Fruit fly (Drosophila melanogaster) whole organism, embryonic: Measurements from ENCODE around the gene CG6749.

ENCODE experiments used
- Ada2b ChIP-seq: fragments of 200-800 bp; sonication (Bioruptor generic); IDR thresholded peaks from 2 replicates; pipeline ENCODE4 v1.3.6; 2022; ENCODE audit warnings: missing biosample characterization, missing genetic modification characterization
- CG10267 ChIP-seq: fragments of 200-800 bp; sonication (Bioruptor generic); optimal IDR thresholded peaks from 2 replicates; lab custom pipeline; 2018; ENCODE audit warnings: missing biosample characterization, mild to moderate bottlenecking, missing genetic modification characterization, moderate library complexity
- CG12391 ChIP-seq: fragments of 200-800 bp; sonication (Bioruptor generic); optimal IDR thresholded peaks from 3 replicates; lab custom pipeline; 2018; ENCODE audit warnings: missing biosample characterization, mild to moderate bottlenecking, missing genetic modification characterization, moderate library complexity
- CG12769 ChIP-seq: fragments of 200-800 bp; sonication (Bioruptor generic); optimal IDR thresholded peaks from 2 replicates; lab custom pipeline; 2019; ENCODE audit warnings: missing biosample characterization, mild to moderate bottlenecking, missing genetic modification characterization, moderate library complexity
- CG12942 ChIP-seq: fragments of 200-800 bp; sonication (Bioruptor generic); optimal IDR thresholded peaks from 3 replicates; lab custom pipeline; 2016; ENCODE audit warnings: missing biosample characterization, missing genetic modification characterization
- CG13123 ChIP-seq: fragments of 200-800 bp; sonication (Bioruptor generic); optimal IDR thresholded peaks from 2 replicates; lab custom pipeline; 2016; ENCODE audit warnings: missing biosample characterization, missing genetic modification characterization
- CG13287 ChIP-seq: fragments of 200-800 bp; sonication (Bioruptor generic); IDR thresholded peaks from 2 replicates; pipeline ENCODE4 v1.3.6; 2022; ENCODE audit warnings: missing biosample characterization, missing genetic modification characterization; ENCODE audit not compliant: partially characterized antibody
- CG14965 ChIP-seq: fragments of 200-800 bp; sonication (Bioruptor generic); optimal IDR thresholded peaks from 2 replicates; lab custom pipeline; 2016; ENCODE audit warnings: missing biosample characterization, missing genetic modification characterization, borderline replicate concordance
- CG17568 ChIP-seq: fragments of 200-800 bp; sonication (Bioruptor generic); optimal IDR thresholded peaks from 2 replicates; lab custom pipeline; 2018; ENCODE audit warnings: missing biosample characterization, mild to moderate bottlenecking, missing genetic modification characterization, moderate library complexity
- CG17612 ChIP-seq: fragments of 200-800 bp; sonication (Bioruptor generic); IDR thresholded peaks from 2 replicates; pipeline ENCODE4 v1.3.6; 2022; ENCODE audit warnings: missing biosample characterization, missing genetic modification characterization
- CG2120 ChIP-seq: fragments of 200-800 bp; sonication (Bioruptor generic); optimal IDR thresholded peaks from 3 replicates; lab custom pipeline; 2016; ENCODE audit warnings: missing biosample characterization, missing genetic modification characterization
- CG3163 ChIP-seq: fragments of 200-800 bp; sonication (Bioruptor generic); optimal IDR thresholded peaks from 3 replicates; lab custom pipeline; 2016; ENCODE audit warnings: missing biosample characterization, missing genetic modification characterization
- CG4282 ChIP-seq: fragments of 200-800 bp; sonication (Bioruptor generic); optimal IDR thresholded peaks from 2 replicates; lab custom pipeline; 2016; ENCODE audit warnings: missing biosample characterization, missing genetic modification characterization
- CG4424 ChIP-seq: fragments of 200-800 bp; sonication (Bioruptor generic); optimal IDR thresholded peaks from 3 replicates; lab custom pipeline; 2016; ENCODE audit warnings: missing biosample characterization, missing genetic modification characterization
- CG5180 ChIP-seq: fragments of 200-800 bp; sonication (Bioruptor generic); optimal IDR thresholded peaks from 3 replicates; lab custom pipeline; 2017; ENCODE audit warnings: missing biosample characterization, missing genetic modification characterization, mild to moderate bottlenecking, moderate library complexity, missing genetic modification reagents
- CG6791 ChIP-seq: fragments of 200-800 bp; sonication (Bioruptor generic); IDR thresholded peaks from 3 replicates; pipeline ENCODE4 v1.3.6; 2022; ENCODE audit warnings: missing biosample characterization, missing genetic modification characterization; ENCODE audit not compliant: partially characterized antibody
- CG7372 ChIP-seq: fragments of 200-800 bp; sonication (Bioruptor generic); IDR thresholded peaks from 2 replicates; pipeline ENCODE4 v1.3.6; 2022; ENCODE audit warnings: missing biosample characterization, missing genetic modification characterization
- CG9817 ChIP-seq: fragments of 200-800 bp; sonication (Bioruptor generic); optimal IDR thresholded peaks from 2 replicates; lab custom pipeline; 2018; ENCODE audit warnings: missing biosample characterization, mild to moderate bottlenecking, missing genetic modification characterization, moderate library complexity
- D19B ChIP-seq: fragments of 200-800 bp; sonication (Bioruptor generic); optimal IDR thresholded peaks from 2 replicates; lab custom pipeline; 2017; ENCODE audit warnings: missing biosample characterization, mild to moderate bottlenecking, missing genetic modification characterization
- Dip3 ChIP-seq: fragments of 200-800 bp; sonication (Bioruptor generic); optimal IDR thresholded peaks from 3 replicates; lab custom pipeline; 2016; ENCODE audit warnings: missing biosample characterization, missing genetic modification characterization
- Dref ChIP-seq: fragments of 200-800 bp; sonication (Bioruptor generic); IDR thresholded peaks from 2 replicates; pipeline ENCODE4 v1.3.6; 2022; ENCODE audit warnings: missing biosample characterization, missing genetic modification characterization
- Fer1 ChIP-seq: fragments of 200-800 bp; sonication (Bioruptor generic); optimal IDR thresholded peaks from 2 replicates; lab custom pipeline; 2017; ENCODE audit warnings: missing biosample characterization, mild to moderate bottlenecking, missing genetic modification characterization
- Gsc ChIP-seq: fragments of 200-800 bp; sonication (Bioruptor generic); IDR thresholded peaks from 2 replicates; pipeline ENCODE4 v1.3.6; 2022; ENCODE audit warnings: missing biosample characterization, missing genetic modification characterization
- HHEX ChIP-seq: fragments of 200-800 bp; sonication (Bioruptor generic); optimal IDR thresholded peaks from 3 replicates; lab custom pipeline; 2017; ENCODE audit warnings: missing biosample characterization, mild to moderate bottlenecking, missing genetic modification characterization, missing genetic modification reagents
- HLH3B ChIP-seq: fragments of 200-800 bp; sonication (Bioruptor generic); IDR thresholded peaks from 2 replicates; pipeline ENCODE4 v1.3.6; 2022; ENCODE audit warnings: missing biosample characterization, missing genetic modification characterization
- Kr ChIP-seq: fragments of 200-800 bp; sonication (Bioruptor generic); optimal IDR thresholded peaks from 2 replicates; lab custom pipeline; 2017; ENCODE audit warnings: missing biosample characterization, mild to moderate bottlenecking, missing genetic modification characterization
- Med ChIP-seq: fragments of 200-800 bp; sonication (Bioruptor generic); peaks from one replicate; lab custom pipeline; 2016; ENCODE audit warnings: missing biosample characterization, missing genetic modification characterization, mild to moderate bottlenecking, inconsistent platforms, moderate library complexity
- Nf-YA ChIP-seq: fragments of 200-800 bp; sonication (Bioruptor generic); IDR thresholded peaks from 2 replicates; pipeline ENCODE4 v1.3.6; 2022; ENCODE audit warnings: missing biosample characterization, missing genetic modification characterization
- Optix ChIP-seq: fragments of 200-800 bp; sonication (Bioruptor generic); IDR thresholded peaks from 3 replicates; pipeline ENCODE4 v1.3.6; 2022; ENCODE audit warnings: missing biosample characterization, missing genetic modification characterization
- Sry-β ChIP-seq: fragments of 200-800 bp; sonication (Bioruptor generic); optimal IDR thresholded peaks from 2 replicates; lab custom pipeline; 2018; ENCODE audit warnings: missing biosample characterization, mild to moderate bottlenecking, missing genetic modification characterization, moderate library complexity
- Usf ChIP-seq: fragments of 200-800 bp; sonication (Bioruptor generic); optimal IDR thresholded peaks from 2 replicates; lab custom pipeline; 2017; ENCODE audit warnings: missing genotype, missing biosample characterization, missing genetic modification characterization
- ab ChIP-seq: fragments of 200-800 bp; sonication (Bioruptor generic); optimal IDR thresholded peaks from 2 replicates; lab custom pipeline; 2016; ENCODE audit warnings: missing biosample characterization, missing genetic modification characterization
- bsh ChIP-seq, 2 experiments: fragments of 200-800 bp; sonication (Bioruptor generic); optimal IDR thresholded peaks; 2 replicates each; lab custom pipeline; 2017 to 2018; ENCODE audit warnings: mild to moderate bottlenecking in 2 of 2, missing biosample characterization in 2 of 2, missing genetic modification characterization in 2 of 2, moderate library complexity in 1 of 2
- cg ChIP-seq: fragments of 200-800 bp; sonication (Bioruptor generic); optimal IDR thresholded peaks from 3 replicates; lab custom pipeline; 2019; ENCODE audit warnings: missing biosample characterization, mild to moderate bottlenecking, missing genetic modification characterization, moderate library complexity
- crc ChIP-seq: fragments of 200-800 bp; sonication (Bioruptor generic); optimal IDR thresholded peaks from 2 replicates; lab custom pipeline; 2016; ENCODE audit warnings: missing biosample characterization, missing genetic modification characterization
- crp ChIP-seq, 2 experiments: fragments of 200-800 bp; sonication (Bioruptor generic); optimal IDR thresholded peaks; 2 replicates in 1 of 2; 3 replicates in 1 of 2; lab custom pipeline; 2017; ENCODE audit warnings: missing biosample characterization in 2 of 2, missing genetic modification characterization in 2 of 2, mild to moderate bottlenecking in 1 of 2, moderate library complexity in 1 of 2
- dimm ChIP-seq: fragments of 200-800 bp; sonication (Bioruptor generic); IDR thresholded peaks from 2 replicates; pipeline ENCODE4 v1.3.6; 2022; ENCODE audit warnings: missing biosample characterization, missing genetic modification characterization
- ewg ChIP-seq: fragments of 200-800 bp; sonication (Bioruptor generic); optimal IDR thresholded peaks from 3 replicates; lab custom pipeline; 2017; ENCODE audit warnings: mild to moderate bottlenecking, missing biosample characterization, missing genetic modification reagents, missing genetic modification characterization
- gcm ChIP-seq: fragments of 200-800 bp; sonication (Bioruptor generic); optimal IDR thresholded peaks from 2 replicates; lab custom pipeline; 2019; ENCODE audit warnings: missing biosample characterization, mild to moderate bottlenecking, missing genetic modification characterization, moderate library complexity
- gcm2 ChIP-seq: fragments of 200-800 bp; sonication (Bioruptor generic); optimal IDR thresholded peaks from 2 replicates; lab custom pipeline; 2016; ENCODE audit warnings: missing biosample characterization, missing genetic modification characterization
- lov ChIP-seq, 2 experiments: fragments of 200-800 bp in 1 of 2; fragments of >200 bp in 1 of 2; sonication (Bioruptor generic) in 1 of 2; IDR thresholded peaks in 1 of 2; optimal IDR thresholded peaks in 1 of 2; 2 replicates in 1 of 2; 3 replicates in 1 of 2; pipeline versions ENCODE4 v1.3.6 to Lab custom; 2017 to 2022; ENCODE audit warnings: missing biosample characterization in 1 of 2, missing genetic modification characterization in 1 of 2
- mirr ChIP-seq: fragments of 200-800 bp; sonication (Bioruptor generic); optimal IDR thresholded peaks from 3 replicates; lab custom pipeline; 2018; ENCODE audit warnings: missing biosample characterization, mild to moderate bottlenecking, missing genetic modification characterization
- nom ChIP-seq: fragments of 200-800 bp; sonication (Bioruptor generic); optimal IDR thresholded peaks from 2 replicates; lab custom pipeline; 2017; ENCODE audit warnings: missing biosample characterization, missing genetic modification characterization, mild to moderate bottlenecking, moderate library complexity, missing genetic modification reagents
- sc ChIP-seq, 3 experiments: fragments of >200 bp in 2 of 3; fragments of 200-800 bp in 1 of 3; sonication (Bioruptor generic) in 1 of 3; optimal IDR thresholded peaks; 2 replicates in 2 of 3; 3 replicates in 1 of 3; lab custom pipeline; 2017; ENCODE audit warnings: mild to moderate bottlenecking in 1 of 3, missing biosample characterization in 1 of 3, missing genetic modification characterization in 1 of 3, missing genetic modification reagents in 1 of 3
- slou ChIP-seq: fragments of 200-800 bp; sonication (Bioruptor generic); optimal IDR thresholded peaks from 3 replicates; lab custom pipeline; 2016; ENCODE audit warnings: missing biosample characterization, missing genetic modification characterization
- sr ChIP-seq: fragments of 200-800 bp; sonication (Bioruptor generic); IDR thresholded peaks from 3 replicates; pipeline ENCODE4 v1.3.6; 2022; ENCODE audit warnings: missing biosample characterization, missing genetic modification characterization
- trh ChIP-seq: fragments of 200-800 bp; sonication (Bioruptor generic); optimal IDR thresholded peaks from 2 replicates; lab custom pipeline; 2016; ENCODE audit warnings: missing biosample characterization, missing genetic modification characterization
- vnd ChIP-seq: fragments of 200-800 bp; sonication (Bioruptor generic); IDR thresholded peaks from 3 replicates; pipeline ENCODE4 v1.3.6; 2022; ENCODE audit warnings: missing biosample characterization, missing genetic modification characterization; ENCODE audit not compliant: partially characterized antibody
- yki ChIP-seq: fragments of >200 bp; optimal IDR thresholded peaks from 3 replicates; lab custom pipeline; 2018
- zen ChIP-seq: fragments of 200-800 bp; sonication (Bioruptor generic); optimal IDR thresholded peaks from 3 replicates; lab custom pipeline; 2018; ENCODE audit warnings: missing biosample characterization, mild to moderate bottlenecking, missing genetic modification characterization, moderate library complexity
- zen2 ChIP-seq: fragments of 200-800 bp; sonication (Bioruptor generic); IDR thresholded peaks from 3 replicates; pipeline ENCODE4 v1.3.6; 2022; ENCODE audit warnings: missing biosample characterization, missing genetic modification characterization; ENCODE audit not compliant: partially characterized antibody

CG6749 gene

dm6 chr3L:9695647-9696046, 38.0 kb downstream of the CG6749 start (continued):
- TF ChIP-seq CG12391 (tag; lab: Kevin White, UChicago) (peak; percentile 54), gcm2 (no peak), bsh (GFP tag; optimal IDR thresholded peaks at IDR 0.05; lab: Kevin White, UChicago) (peak in 1 of 2 experiments; percentile 21), Kr (no peak), Dip3 (GFP tag; lab: Kevin White, UChicago) (no peak), CG9817 (tag; lab: Kevin White, UChicago) (no peak), vnd (GFP tag; lab: Robert Waterston, UW) (no peak), Med (GFP tag; lab: Kevin White, UChicago) (no peak), CG4282 (GFP tag; lab: Kevin White, UChicago) (no peak), zen (no peak), trh (GFP tag; lab: Kevin White, UChicago) (no peak), Ada2b (GFP tag; lab: Robert Waterston, UW) (no peak), Optix (GFP tag; lab: Robert Waterston, UW) (no peak), nom (GFP tag; lab: Kevin White, UChicago) (no peak), CG17612 (GFP tag; lab: Robert Waterston, UW) (no peak), Nf-YA (no peak), CG4424 (GFP tag; lab: Kevin White, UChicago) (peak; percentile 14), lov (optimal IDR thresholded peaks at IDR 0.05; lab: Kevin White, UChicago) (no peak), lov (GFP tag; IDR thresholded peaks at IDR 0.05; lab: Robert Waterston, UW) (no peak), CG14965 (GFP tag; lab: Kevin White, UChicago) (no peak), CG6791 (GFP tag; lab: Robert Waterston, UW) (no peak), CG13123 (no peak), gcm (GFP tag; lab: Kevin White, UChicago) (no peak), CG10267 (tag; lab: Kevin White, UChicago) (peak; percentile 13), CG5180 (GFP tag; lab: Kevin White, UChicago) (no peak), CG17568 (GFP tag; lab: Kevin White, UChicago) (no peak), HHEX (GFP tag; lab: Kevin White, UChicago) (peak; percentile 2), sc (optimal IDR thresholded peaks at IDR 0.05; lab: Kevin White, UChicago) (no peak), sc (GFP tag; optimal IDR thresholded peaks at IDR 0.05; lab: Kevin White, UChicago) (no peak), Fer1 (GFP tag; lab: Kevin White, UChicago) (no peak), crc (GFP tag; lab: Kevin White, UChicago) (no peak), ab (GFP tag; lab: Kevin White, UChicago) (no peak), CG2120 (GFP tag; lab: Kevin White, UChicago) (peak; percentile 48), Dref (no peak), HLH3B (GFP tag; lab: Robert Waterston, UW) (no peak), CG12942 (GFP tag; lab: Kevin White, UChicago) (no peak), slou (GFP tag; lab: Kevin White, UChicago) (peak; percentile 35), Gsc (no peak), Sry-β (GFP tag; lab: Kevin White, UChicago) (no peak), D19B (GFP tag; lab: Kevin White, UChicago) (no peak)

- TF ChIP-seq sr (GFP tag; lab: Robert Waterston, UW), result 0 out of 3 replicates have a peak, but pooled peaks have one; percentile 38
- TF ChIP-seq zen2 (GFP tag; lab: Robert Waterston, UW), result no peak; the same call in 2 of the 3 replicates
- TF ChIP-seq CG3163 (GFP tag; lab: Kevin White, UChicago), result peak; percentile 73
- TF ChIP-seq dimm (GFP tag; lab: Robert Waterston, UW), result no peak
- peak; percentile 15 for TF ChIP-seq mirr (GFP tag; lab: Kevin White, UChicago)
- peak; percentile 29 for TF ChIP-seq ewg
- TF ChIP-seq Usf (GFP tag; lab: Kevin White, UChicago), result no peak
- TF ChIP-seq CG7372 (GFP tag; lab: Robert Waterston, UW), result peak; percentile 77
- TF ChIP-seq crp (GFP tag; optimal IDR thresholded peaks at IDR 0.05; lab: Kevin White, UChicago), result peak in 1 of 2 experiments; percentile 34
- TF ChIP-seq yki (lab: Kevin White, UChicago), result peak; percentile 28
- peak; percentile 71 for TF ChIP-seq cg (GFP tag; lab: Kevin White, UChicago)
- TF ChIP-seq CG12769, result peak; percentile 8
- TF ChIP-seq CG13287 (GFP tag; lab: Robert Waterston, UW), result peak; percentile 38
Measured at dm6 chr3L:9695242-9695641, 38.4 kb downstream of the CG6749 start.
